Fruit fly (Drosophila melanogaster): Measurements from ENCODE around the gene Spn38F.

dm6 chr2L:20803733-20804164 lies 34.0 kb downstream of the Spn38F start:
- TF ChIP-seq EcR (GFP tag; optimal IDR thresholded peaks at IDR 0.05) (no peak), psq (optimal IDR thresholded peaks at IDR 0.05) (no peak)
